Worm (Caenorhabditis elegans): ENCODE results near the gene srd-67.

ce11 chrIII:2245727-2246126 lies at the start of gene srd-67:
- TF ChIP-seq him-1 (tag; optimal IDR thresholded peaks at IDR 0.05) (no peak), dao-5 (tag; optimal IDR thresholded peaks at IDR 0.05) (no peak)

Measured in whole organism, L4/young adult.